Fruit fly (Drosophila melanogaster) whole organism, embryonic: ENCODE results near the gene CG6443.

ENCODE experiments used
- Ada2b ChIP-seq: fragments of 200-800 bp; sonication (Bioruptor generic); IDR thresholded peaks from 2 replicates; pipeline ENCODE4 v1.3.6; 2022; ENCODE audit warnings: missing biosample characterization, missing genetic modification characterization
- Adf1 ChIP-seq: fragments of 200-800 bp; sonication (Bioruptor generic); IDR thresholded peaks from 2 replicates; pipeline ENCODE4 v1.3.6; 2022; ENCODE audit warnings: missing biosample characterization, missing genetic modification characterization
- Bgb ChIP-seq: fragments of 200-800 bp; sonication (Bioruptor generic); IDR thresholded peaks from 2 replicates; pipeline ENCODE4 v1.3.6; 2022; ENCODE audit warnings: missing biosample characterization, missing genetic modification characterization; ENCODE audit not compliant: partially characterized antibody
- Blimp-1 ChIP-seq: fragments of 200-800 bp; sonication (Bioruptor generic); optimal IDR thresholded peaks from 3 replicates; lab custom pipeline; 2018; ENCODE audit warnings: missing biosample characterization, missing genetic modification characterization, mild to moderate bottlenecking, moderate library complexity, missing genetic modification reagents
- CG10209 ChIP-seq: fragments of 200-800 bp; sonication (Bioruptor generic); optimal IDR thresholded peaks from 3 replicates; lab custom pipeline; 2017; ENCODE audit warnings: missing biosample characterization, mild to moderate bottlenecking, missing genetic modification characterization, missing genetic modification reagents
- CG10565 ChIP-seq: fragments of 200-800 bp; sonication (Bioruptor generic); optimal IDR thresholded peaks from 3 replicates; lab custom pipeline; 2016; ENCODE audit warnings: missing biosample characterization, mild to moderate bottlenecking, missing genetic modification characterization
- CG11456 ChIP-seq: fragments of 200-800 bp; sonication (Bioruptor generic); IDR thresholded peaks from 3 replicates; pipeline ENCODE4 v1.3.6; 2022; ENCODE audit warnings: missing biosample characterization, missing genetic modification characterization
- CG11504 ChIP-seq: fragments of 200-800 bp; sonication (Bioruptor generic); optimal IDR thresholded peaks from 3 replicates; lab custom pipeline; 2019; ENCODE audit warnings: missing biosample characterization, mild to moderate bottlenecking, missing genetic modification characterization, moderate library complexity
- CG15601 ChIP-seq: fragments of 200-800 bp; sonication (Bioruptor generic); optimal IDR thresholded peaks from 3 replicates; lab custom pipeline; 2019; ENCODE audit warnings: missing biosample characterization, mild to moderate bottlenecking, missing genetic modification characterization, moderate library complexity
- CG1647 ChIP-seq: fragments of 200-800 bp; sonication (Bioruptor generic); optimal IDR thresholded peaks from 3 replicates; lab custom pipeline; 2016; ENCODE audit warnings: missing biosample characterization, missing genetic modification characterization
- CG17912 ChIP-seq: fragments of 200-800 bp; sonication (Bioruptor generic); optimal IDR thresholded peaks from 2 replicates; lab custom pipeline; 2018; ENCODE audit warnings: missing biosample characterization, mild to moderate bottlenecking, missing genetic modification characterization
- CG1832 ChIP-seq: fragments of 200-800 bp; sonication (Bioruptor generic); optimal IDR thresholded peaks from 2 replicates; lab custom pipeline; 2017; ENCODE audit warnings: missing biosample characterization, mild to moderate bottlenecking, missing genetic modification characterization, inconsistent platforms
- CG18599 ChIP-seq: fragments of 200-800 bp; sonication (Bioruptor generic); optimal IDR thresholded peaks from 3 replicates; lab custom pipeline; 2017; ENCODE audit warnings: missing biosample characterization, missing genetic modification characterization, mild to moderate bottlenecking, moderate library complexity, missing genetic modification reagents
- CG18764 ChIP-seq: fragments of 200-800 bp; sonication (Bioruptor generic); optimal IDR thresholded peaks from 3 replicates; lab custom pipeline; 2016; ENCODE audit warnings: missing biosample characterization, missing genetic modification characterization
- CG2202 ChIP-seq: fragments of 200-800 bp; sonication (Bioruptor generic); optimal IDR thresholded peaks from 2 replicates; lab custom pipeline; 2018; ENCODE audit warnings: missing biosample characterization, mild to moderate bottlenecking, missing genetic modification characterization
- CG32532 ChIP-seq: fragments of 200-800 bp; sonication (Bioruptor generic); IDR thresholded peaks from 2 replicates; pipeline ENCODE4 v1.3.6; 2022; ENCODE audit warnings: missing biosample characterization, missing genetic modification characterization
- CG32772 ChIP-seq: fragments of 200-800 bp; sonication (Bioruptor generic); IDR thresholded peaks from 2 replicates; pipeline ENCODE4 v1.3.6; 2022; ENCODE audit warnings: missing biosample characterization, missing genetic modification characterization
- CG34376 ChIP-seq: fragments of 200-800 bp; sonication (Bioruptor generic); optimal IDR thresholded peaks from 2 replicates; lab custom pipeline; 2018; ENCODE audit warnings: missing biosample characterization, mild to moderate bottlenecking, missing genetic modification characterization
- CG4404 ChIP-seq: fragments of 200-800 bp; sonication (Bioruptor generic); IDR thresholded peaks from 2 replicates; pipeline ENCODE4 v1.3.6; 2022; ENCODE audit warnings: missing biosample characterization, missing genetic modification characterization
- CG5245 ChIP-seq: fragments of 200-800 bp; sonication (Bioruptor generic); optimal IDR thresholded peaks from 3 replicates; lab custom pipeline; 2016; ENCODE audit warnings: missing biosample characterization, missing genetic modification characterization
- CG5953 ChIP-seq: fragments of 200-800 bp; sonication (Bioruptor generic); IDR thresholded peaks from 2 replicates; pipeline ENCODE4 v1.3.6; 2022; ENCODE audit warnings: missing biosample characterization, missing genetic modification characterization
- CG6272 ChIP-seq: fragments of 200-800 bp; sonication (Bioruptor generic); IDR thresholded peaks from 2 replicates; pipeline ENCODE4 v1.3.6; 2022; ENCODE audit warnings: missing biosample characterization, missing genetic modification characterization
- CG7357 ChIP-seq: fragments of 200-800 bp; sonication (Bioruptor generic); IDR thresholded peaks from 3 replicates; pipeline ENCODE4 v1.3.6; 2022; ENCODE audit warnings: missing biosample characterization, missing genetic modification characterization
- CG7786 ChIP-seq: fragments of 200-800 bp; sonication (Bioruptor generic); optimal IDR thresholded peaks from 2 replicates; lab custom pipeline; 2016; ENCODE audit warnings: missing biosample characterization, missing genetic modification characterization
- CkIIα-i1 ChIP-seq: fragments of 200-800 bp; sonication (Bioruptor generic); IDR thresholded peaks from 2 replicates; pipeline ENCODE4 v1.3.6; 2022; ENCODE audit warnings: missing biosample characterization, missing genetic modification characterization
- Doc2 ChIP-seq: fragments of 200-800 bp; sonication (Bioruptor generic); IDR thresholded peaks from 2 replicates; pipeline ENCODE4 v1.3.6; 2022; ENCODE audit warnings: missing biosample characterization, missing genetic modification characterization
- Eip74EF ChIP-seq, 2 experiments: fragments of 200-800 bp in 1 of 2; fragments of >200 bp in 1 of 2; sonication (Bioruptor generic) in 1 of 2; optimal IDR thresholded peaks; 2 replicates each; lab custom pipeline; 2017 to 2019; ENCODE audit warnings: missing biosample characterization in 2 of 2, missing genetic modification characterization in 2 of 2, mild to moderate bottlenecking in 1 of 2, moderate library complexity in 1 of 2
- Hey ChIP-seq: fragments of 200-800 bp; sonication (Bioruptor generic); optimal IDR thresholded peaks from 3 replicates; lab custom pipeline; 2018; ENCODE audit warnings: missing biosample characterization, mild to moderate bottlenecking, missing genetic modification characterization
- HmgD ChIP-seq: fragments of 200-800 bp; sonication (Bioruptor generic); optimal IDR thresholded peaks from 3 replicates; lab custom pipeline; 2016; ENCODE audit warnings: missing biosample characterization, missing genetic modification characterization
- HmgZ ChIP-seq: fragments of 200-800 bp; sonication (Bioruptor generic); optimal IDR thresholded peaks from 2 replicates; lab custom pipeline; 2018; ENCODE audit warnings: missing biosample characterization, mild to moderate bottlenecking, missing genetic modification characterization
- MESR4 ChIP-seq: fragments of 200-800 bp; sonication (Bioruptor generic); optimal IDR thresholded peaks from 2 replicates; lab custom pipeline; 2018; ENCODE audit warnings: missing biosample characterization, mild to moderate bottlenecking, missing genetic modification characterization, moderate library complexity
- Nf-YA ChIP-seq: fragments of 200-800 bp; sonication (Bioruptor generic); IDR thresholded peaks from 2 replicates; pipeline ENCODE4 v1.3.6; 2022; ENCODE audit warnings: missing biosample characterization, missing genetic modification characterization
- Side ChIP-seq: fragments of 200-800 bp; sonication (Bioruptor generic); optimal IDR thresholded peaks from 2 replicates; lab custom pipeline; 2016; ENCODE audit warnings: missing biosample characterization, missing genetic modification characterization
- ase ChIP-seq: fragments of 200-800 bp; sonication (Bioruptor generic); IDR thresholded peaks from 3 replicates; pipeline ENCODE4 v1.3.6; 2022; ENCODE audit warnings: missing biosample characterization, missing genetic modification characterization
- btn ChIP-seq: fragments of 200-800 bp; sonication (Bioruptor generic); optimal IDR thresholded peaks from 2 replicates; lab custom pipeline; 2016; ENCODE audit warnings: missing biosample characterization, missing genetic modification characterization
- cad ChIP-seq: fragments of >200 bp; optimal IDR thresholded peaks from 2 replicates; lab custom pipeline; 2017; ENCODE audit warnings: missing biosample characterization, missing genetic modification characterization
- croc ChIP-seq: fragments of 200-800 bp; sonication (Bioruptor generic); conservative IDR thresholded peaks from 3 replicates; pipeline ENCODE4 v1.3.6; 2022; ENCODE audit warnings: missing biosample characterization, missing genetic modification characterization
- dan ChIP-seq: fragments of 200-800 bp; sonication (Bioruptor generic); IDR thresholded peaks from 2 replicates; pipeline ENCODE4 v1.3.6; 2022; ENCODE audit warnings: missing biosample characterization, missing genetic modification characterization
- dpn ChIP-seq, 2 experiments: fragments of 200-800 bp; sonication (Bioruptor generic); optimal IDR thresholded peaks; 3 replicates each; lab custom pipeline; 2016; ENCODE audit warnings: missing biosample characterization in 2 of 2, missing genetic modification characterization in 2 of 2
- ems ChIP-seq: fragments of 200-800 bp; sonication (Bioruptor generic); optimal IDR thresholded peaks from 3 replicates; lab custom pipeline; 2016; ENCODE audit warnings: missing biosample characterization, missing genetic modification characterization
- kni ChIP-seq: fragments of 200-800 bp; sonication (Bioruptor generic); optimal IDR thresholded peaks from 3 replicates; lab custom pipeline; 2017; ENCODE audit warnings: mild to moderate bottlenecking, missing biosample characterization, missing genetic modification reagents, missing genetic modification characterization
- lab ChIP-seq: fragments of 200-800 bp; sonication (Bioruptor generic); optimal IDR thresholded peaks from 3 replicates; lab custom pipeline; 2017; ENCODE audit warnings: missing biosample characterization, missing genetic modification characterization, mild to moderate bottlenecking, moderate library complexity, missing genetic modification reagents
- lmd ChIP-seq: fragments of 200-800 bp; sonication (Bioruptor generic); IDR thresholded peaks from 2 replicates; pipeline ENCODE4 v1.3.6; 2022; ENCODE audit warnings: missing biosample characterization, missing genetic modification characterization
- nau ChIP-seq: fragments of 200-800 bp; sonication (Bioruptor generic); optimal IDR thresholded peaks from 3 replicates; lab custom pipeline; 2017; ENCODE audit warnings: missing biosample characterization, mild to moderate bottlenecking, missing genetic modification characterization, missing genetic modification reagents
- nerfin-1 ChIP-seq: fragments of 200-800 bp; sonication (Bioruptor generic); optimal IDR thresholded peaks from 3 replicates; lab custom pipeline; 2019; ENCODE audit warnings: missing biosample characterization, mild to moderate bottlenecking, missing genetic modification characterization, moderate library complexity
- otp ChIP-seq: fragments of 200-800 bp; sonication (Bioruptor generic); IDR thresholded peaks from 3 replicates; pipeline ENCODE4, ENCODE4 v1.3.6; 2022; ENCODE audit warnings: missing biosample characterization, missing genetic modification characterization
- schlank ChIP-seq: fragments of 200-800 bp; sonication (Bioruptor generic); optimal IDR thresholded peaks from 2 replicates; lab custom pipeline; 2018; ENCODE audit warnings: missing biosample characterization, mild to moderate bottlenecking, missing genetic modification characterization
- tgo ChIP-seq: fragments of 200-800 bp; sonication (Bioruptor generic); IDR thresholded peaks from 3 replicates; pipeline ENCODE4 v1.3.6; 2022; ENCODE audit warnings: missing biosample characterization, missing genetic modification characterization
- twi ChIP-seq: fragments of 200-800 bp; optimal IDR thresholded peaks from 2 replicates; lab custom pipeline; 2019; ENCODE audit warnings: missing biosample characterization, mild to moderate bottlenecking, missing genetic modification characterization, moderate library complexity

CG6443 gene

dm6 chr2L:10751879-10752620 is 23.3 kb downstream of the CG6443 start (continued):
- peak; percentile 91 for TF ChIP-seq Side (GFP tag; lab: Kevin White, UChicago)
- peak; percentile 81 for TF ChIP-seq Hey
- no peak for TF ChIP-seq Adf1
- TF ChIP-seq CG18599 (GFP tag; lab: Kevin White, UChicago), result peak; percentile 83
- peak; percentile 37 for TF ChIP-seq MESR4 (GFP tag; lab: Kevin White, UChicago)
- peak; percentile 69; the same call in 1 of the 2 replicates for TF ChIP-seq Ada2b (GFP tag; lab: Robert Waterston, UW)
- TF ChIP-seq CG7786 (GFP tag; lab: Kevin White, UChicago), result peak; percentile 71
- TF ChIP-seq CG10565 (GFP tag; lab: Kevin White, UChicago), result peak; percentile 25
- TF ChIP-seq Nf-YA, result peak; percentile 75
- peak; percentile 58; the same call in 2 of the 3 replicates for TF ChIP-seq tgo (GFP tag; lab: Robert Waterston, UW)
- peak; percentile 49 to 79 for TF ChIP-seq dpn (GFP tag; optimal IDR thresholded peaks at IDR 0.05; lab: Kevin White, UChicago)
- peak; percentile 48; the same call in 2 of the 3 replicates for TF ChIP-seq CG7357 (GFP tag; lab: Robert Waterston, UW)
- TF ChIP-seq nau (GFP tag; lab: Kevin White, UChicago), result peak; percentile 90
- TF ChIP-seq HmgZ (tag; lab: Kevin White, UChicago), result peak; percentile 77
- TF ChIP-seq CG6272 (GFP tag; lab: Robert Waterston, UW), result no peak
- TF ChIP-seq CG5245 (GFP tag; lab: Kevin White, UChicago), result peak; percentile 84
- peak; percentile 91 for TF ChIP-seq nerfin-1
- peak; percentile 97 for TF ChIP-seq CG2202 (tag; lab: Kevin White, UChicago)
- 0 out of 2 replicates have a peak, but pooled peaks have one; percentile 52 for TF ChIP-seq Doc2 (GFP tag; lab: Robert Waterston, UW)
- peak; percentile 94 for TF ChIP-seq kni
- peak; percentile 95 for TF ChIP-seq twi (tag; lab: Kevin White, UChicago)
- peak; percentile 58; the same call in 1 of the 2 replicates for TF ChIP-seq CkIIα-i1
- peak; percentile 92 for TF ChIP-seq CG18764 (GFP tag; lab: Kevin White, UChicago)
- peak; percentile 19; the same call in 1 of the 2 replicates for TF ChIP-seq CG32532 (GFP tag; lab: Robert Waterston, UW)
- TF ChIP-seq CG4404 (GFP tag; lab: Robert Waterston, UW), result 0 out of 2 replicates have a peak, but pooled peaks have one; percentile 33
- TF ChIP-seq CG11456, result peak; percentile 80
- TF ChIP-seq otp (GFP tag; lab: Robert Waterston, UW), result peak; percentile 95
- peak; percentile 83 for TF ChIP-seq ase (GFP tag; lab: Robert Waterston, UW)
- TF ChIP-seq btn (GFP tag; lab: Kevin White, UChicago), result peak; percentile 90
- TF ChIP-seq CG17912 (GFP tag; lab: Kevin White, UChicago), result peak; percentile 53
- TF ChIP-seq Blimp-1 (GFP tag; lab: Kevin White, UChicago), result peak; percentile 90
- TF ChIP-seq CG11504 (tag; lab: Kevin White, UChicago), result peak; percentile 78
- TF ChIP-seq lab (GFP tag; lab: Kevin White, UChicago), result peak; percentile 91
- no peak for TF ChIP-seq dan
- TF ChIP-seq Bgb (GFP tag; lab: Robert Waterston, UW), result no peak
- TF ChIP-seq CG34376, result peak; percentile 3
- TF ChIP-seq HmgD (GFP tag; lab: Kevin White, UChicago), result peak; percentile 88
- TF ChIP-seq CG10209 (GFP tag; lab: Kevin White, UChicago), result peak; percentile 95
- no peak for TF ChIP-seq cad (GFP tag; lab: Kevin White, UChicago)
- peak; percentile 34 for TF ChIP-seq ems
- peak in 1 of 2 experiments; percentile 37 for TF ChIP-seq Eip74EF (GFP tag; optimal IDR thresholded peaks at IDR 0.05; lab: Kevin White, UChicago)
- peak; percentile 28 for TF ChIP-seq lmd
- TF ChIP-seq CG5953 (GFP tag; lab: Robert Waterston, UW), result peak; percentile 78
- TF ChIP-seq schlank, result peak; percentile 67
- TF ChIP-seq croc (GFP tag; lab: Robert Waterston, UW), result peak; percentile 71
- TF ChIP-seq CG32772, result peak; percentile 63
- TF ChIP-seq CG15601 (tag; lab: Kevin White, UChicago), result peak; percentile 95
- TF ChIP-seq CG1647 (GFP tag; lab: Kevin White, UChicago), result peak; percentile 86
- no peak for TF ChIP-seq CG1832 (GFP tag; lab: Kevin White, UChicago)
